Worm (Caenorhabditis elegans): ENCODE data around the gene klc-1.

klc-1 gene

DNA sequence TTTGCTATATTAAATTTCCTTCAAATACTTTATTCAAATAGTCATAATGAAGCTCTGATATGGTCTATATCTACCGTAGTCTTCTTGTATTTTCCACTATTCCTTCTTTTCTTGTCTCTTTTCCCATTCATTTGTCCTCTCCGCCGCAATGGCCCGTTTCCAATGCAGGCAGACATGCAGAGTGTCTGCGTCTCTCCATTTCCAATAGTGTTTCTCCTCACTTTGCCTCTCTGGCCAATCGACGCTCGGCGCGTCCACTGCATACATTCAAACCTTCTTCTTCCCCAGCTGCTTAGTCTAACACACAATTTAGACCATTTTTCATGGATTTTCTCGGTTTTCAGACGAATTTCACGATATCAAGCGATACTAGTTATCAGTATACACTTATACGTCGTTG, 41.7 kb downstream of the klc-1 start:
- no peak for TF ChIP-seq cebp-1 (GFP tag; IDR thresholded peaks at IDR 0.05)
- TF ChIP-seq cebp-1 (tag; optimal IDR thresholded peaks at IDR 0.05) = peak; percentile 31
- TF ChIP-seq hmg-1.2 (GFP tag; IDR thresholded peaks at IDR 0.05) = peak; percentile 100
- peak; percentile 95 for TF ChIP-seq nfyb-1 (GFP tag; IDR thresholded peaks at IDR 0.05)
- no peak for TF ChIP-seq ets-4 (GFP tag; optimal IDR thresholded peaks at IDR 0.05)
- TF ChIP-seq let-607 (tag; optimal IDR thresholded peaks at IDR 0.05) = peak in 1 of 2 experiments; percentile 48
- TF ChIP-seq rcor-1 (GFP tag; IDR thresholded peaks at IDR 0.05) = no peak

DNA sequence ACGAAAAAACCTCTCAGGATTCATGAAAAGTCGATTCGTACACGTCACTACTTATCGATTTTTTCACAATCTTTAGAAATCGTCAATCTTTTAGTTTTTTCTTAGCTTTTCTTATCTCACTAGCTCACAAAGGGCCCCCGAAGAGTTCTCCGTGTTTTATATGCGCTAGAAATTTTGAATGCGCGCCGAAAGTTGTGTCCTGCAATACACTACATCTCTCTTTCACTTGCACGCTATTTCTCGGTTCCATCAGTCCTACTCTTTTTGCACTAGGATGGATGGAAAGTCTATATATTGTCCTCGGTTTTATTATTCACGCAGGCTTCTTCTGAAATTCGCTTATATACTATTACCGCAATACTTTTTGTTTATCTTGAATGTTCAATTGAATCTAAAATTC, 42.1 kb downstream of the klc-1 start:
- peak; percentile 11 for TF ChIP-seq lin-54 (GFP tag; optimal IDR thresholded peaks at IDR 0.05)
- TF ChIP-seq nfya-1 (tag; optimal IDR thresholded peaks at IDR 0.05; ENCODE audit: borderline replicate concordance, insufficient read depth) = no peak

DNA sequence TGAATTAATAATTGTTTCAGACTA, 42.3 kb downstream of the klc-1 start, which contains the start of gene swsn-4:
TSS of gene swsn-4 (plus strand) at position 21 of the 24 bp plus-strand sequence.
- TF ChIP-seq F52B5.7 (tag; optimal IDR thresholded peaks at IDR 0.05) = no peak
- no peak for TF ChIP-seq cebp-2 (GFP tag; IDR thresholded peaks at IDR 0.05)
- TF ChIP-seq dpl-1 (GFP tag; optimal IDR thresholded peaks at IDR 0.05) = no peak
- TF ChIP-seq attf-6 (GFP tag; IDR thresholded peaks at IDR 0.05) = no peak
- TF ChIP-seq ztf-25 (GFP tag; IDR thresholded peaks at IDR 0.05) = no peak
- TF ChIP-seq efl-1 (GFP tag; optimal IDR thresholded peaks at IDR 0.05) = no peak
- no peak for TF ChIP-seq nfyb-1 (GFP tag; IDR thresholded peaks at IDR 0.05)
- no peak for TF ChIP-seq zim-3 (tag; optimal IDR thresholded peaks at IDR 0.05)
- no peak for TF ChIP-seq chd-7 (tag; optimal IDR thresholded peaks at IDR 0.05)
- no peak for TF ChIP-seq cebp-1 (GFP tag; IDR thresholded peaks at IDR 0.05)
- TF ChIP-seq cebp-1 (tag; optimal IDR thresholded peaks at IDR 0.05) = no peak
- no peak for TF ChIP-seq ccch-3 (GFP tag; optimal IDR thresholded peaks at IDR 0.05)
- TF ChIP-seq ceh-27 (GFP tag; optimal IDR thresholded peaks at IDR 0.05) = no peak
- no peak for TF ChIP-seq snpc-1.1 (tag; optimal IDR thresholded peaks at IDR 0.05; ENCODE audit: insufficient read depth)
- no peak for TF ChIP-seq let-607 (tag; optimal IDR thresholded peaks at IDR 0.05)
- no peak for TF ChIP-seq him-1 (tag; optimal IDR thresholded peaks at IDR 0.05)
- no peak for TF ChIP-seq ztf-22 (GFP tag; optimal IDR thresholded peaks at IDR 0.05)
- TF ChIP-seq fkh-3 (tag; optimal IDR thresholded peaks at IDR 0.05) = no peak
- TF ChIP-seq attf-3 (GFP tag; conservative IDR thresholded peaks at IDR 0.05) = no peak
- no peak for TF ChIP-seq madf-10 (tag; optimal IDR thresholded peaks at IDR 0.05)
- TF ChIP-seq rcor-1 (GFP tag; IDR thresholded peaks at IDR 0.05) = no peak

DNA sequence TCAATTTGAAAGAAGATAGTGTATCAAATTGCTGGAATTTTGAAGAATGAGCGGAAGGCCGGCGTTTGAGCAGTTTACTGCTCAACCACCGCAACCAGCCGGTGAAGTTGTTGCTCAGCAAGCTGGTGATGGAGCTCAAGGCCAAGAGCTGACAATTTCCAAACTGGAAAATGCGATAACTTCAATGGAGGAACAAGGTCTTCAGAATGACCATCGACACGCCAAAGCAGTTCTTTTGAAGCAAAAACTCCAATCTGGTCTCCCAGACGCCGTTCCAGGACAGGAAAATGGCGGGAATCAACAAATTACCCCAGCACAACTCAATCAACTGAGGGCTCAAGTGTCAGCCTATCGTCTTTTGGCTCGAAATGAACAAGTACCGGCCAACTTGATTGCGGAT, 42.5 kb downstream of the klc-1 start:
- TF ChIP-seq dpff-1 (tag; optimal IDR thresholded peaks at IDR 0.05) (no peak), F33H1.4 (GFP tag; IDR thresholded peaks at IDR 0.05) (no peak), rcor-1 (GFP tag; IDR thresholded peaks at IDR 0.05) (no peak), F39B2.1 (GFP tag; IDR thresholded peaks at IDR 0.05) (no peak), Y53F4B.3 (GFP tag; IDR thresholded peaks at IDR 0.05) (no peak), zfh-2 (GFP tag; conservative IDR thresholded peaks at IDR 0.05) (no peak), mxl-1 (tag; optimal IDR thresholded peaks at IDR 0.05) (no peak), ceh-79 (tag; optimal IDR thresholded peaks at IDR 0.05) (no peak), gei-17 (GFP tag; optimal IDR thresholded peaks at IDR 0.05) (no peak), rpc-1 (optimal IDR thresholded peaks at IDR 0.05) (no peak), rpc-1 (tag; optimal IDR thresholded peaks at IDR 0.05) (no peak), F57A8.1 (GFP tag; optimal IDR thresholded peaks at IDR 0.05) (no peak), fkh-3 (tag; optimal IDR thresholded peaks at IDR 0.05) (no peak), nhr-179 (tag; optimal IDR thresholded peaks at IDR 0.05) (no peak), pha-4 (tag; optimal IDR thresholded peaks at IDR 0.05) (no peak), let-526 (GFP tag; IDR thresholded peaks at IDR 0.05) (no peak), ceh-40 (GFP tag; IDR thresholded peaks at IDR 0.05) (no peak), nhr-27 (tag; optimal IDR thresholded peaks at IDR 0.05) (no peak), lin-35 (GFP tag; optimal IDR thresholded peaks at IDR 0.05) (no peak)
